Worm (Caenorhabditis elegans) whole organism, L2 larva: ENCODE results near the gene mls-2.

ENCODE experiments used
- C34F6.9 ChIP-seq: fragments of 150-350 bp; optimal IDR thresholded peaks from 2 replicates; lab custom pipeline; 2014; ENCODE audit warnings: missing biosample characterization, missing genetic modification characterization
- F13H6.1 ChIP-seq: sonication (generic microtip); optimal IDR thresholded peaks from 2 replicates; lab custom pipeline; 2016; ENCODE audit warnings: missing genetic modification characterization, missing compliant biosample characterization
- ZK546.5 ChIP-seq: sonication (generic microtip); optimal IDR thresholded peaks from 2 replicates; lab custom pipeline; 2017; ENCODE audit warnings: missing biosample characterization, missing genetic modification characterization
- aly-2 ChIP-seq: fragments of 150-350 bp; optimal IDR thresholded peaks from 2 replicates; lab custom pipeline; 2014; ENCODE audit warnings: missing biosample characterization, missing genetic modification characterization
- ama-1 ChIP-seq: fragments of 150-350 bp; optimal IDR thresholded peaks from 2 replicates; lab custom pipeline; 2018; ENCODE audit warnings: inconsistent platforms
- blmp-1 ChIP-seq: sonication (generic microtip); optimal IDR thresholded peaks from 2 replicates; lab custom pipeline; 2017; ENCODE audit warnings: missing genetic modification characterization, mild to moderate bottlenecking, missing compliant biosample characterization, antibody characterized with exemption, moderate library complexity; ENCODE audit not compliant: insufficient read depth
- ceh-16 ChIP-seq: fragments of 150-350 bp; optimal IDR thresholded peaks from 2 replicates; lab custom pipeline; 2014; ENCODE audit warnings: missing biosample characterization, missing genetic modification characterization
- ceh-82 ChIP-seq: fragments of 150-350 bp; optimal IDR thresholded peaks from 2 replicates; lab custom pipeline; 2014; ENCODE audit warnings: missing biosample characterization, missing genetic modification characterization
- crh-2 ChIP-seq: sonication (generic microtip); optimal IDR thresholded peaks from 2 replicates; lab custom pipeline; 2017; ENCODE audit warnings: missing biosample characterization, missing genetic modification characterization
- dmd-4 ChIP-seq: sonication (generic microtip); optimal IDR thresholded peaks from 2 replicates; lab custom pipeline; 2017; ENCODE audit warnings: missing biosample characterization, missing genetic modification characterization
- egl-27 ChIP-seq: sonication (generic microtip); optimal IDR thresholded peaks from 3 replicates; lab custom pipeline; 2017; ENCODE audit warnings: missing biosample characterization, missing genetic modification reagents, missing genetic modification characterization
- elt-1 ChIP-seq: fragments of 150-350 bp; optimal IDR thresholded peaks from 2 replicates; lab custom pipeline; 2014; ENCODE audit warnings: missing biosample characterization, missing genetic modification characterization
- elt-3 ChIP-seq: sonication (generic microtip); optimal IDR thresholded peaks from 2 replicates; lab custom pipeline; 2017; ENCODE audit warnings: missing biosample characterization, missing genetic modification characterization
- fos-1 ChIP-seq: fragments of 150-350 bp; optimal IDR thresholded peaks from 2 replicates; lab custom pipeline; 2014; ENCODE audit warnings: missing biosample characterization, missing genetic modification characterization
- gmeb-1 ChIP-seq: fragments of 150-350 bp; optimal IDR thresholded peaks from 2 replicates; lab custom pipeline; 2014; ENCODE audit warnings: missing biosample characterization, missing genetic modification characterization
- lin-11 ChIP-seq: fragments of 150-350 bp; sonication (generic microtip); optimal IDR thresholded peaks from 2 replicates; lab custom pipeline; 2014; ENCODE audit warnings: missing biosample characterization, missing genetic modification characterization, inconsistent platforms, mixed read lengths
- lin-13 ChIP-seq: fragments of 150-350 bp; optimal IDR thresholded peaks from 2 replicates; lab custom pipeline; 2014; ENCODE audit warnings: missing biosample characterization, missing genetic modification reagents, missing genetic modification characterization
- lin-39 ChIP-seq: fragments of 150-350 bp; optimal IDR thresholded peaks from 2 replicates; lab custom pipeline; 2014; ENCODE audit warnings: missing biosample characterization, missing genetic modification reagents, missing genetic modification characterization
- lsy-2 ChIP-seq, 2 experiments: fragments of 150-350 bp in 1 of 2; sonication (generic microtip) in 1 of 2; optimal IDR thresholded peaks; 2 replicates each; lab custom pipeline; 2014 to 2017; ENCODE audit warnings: missing biosample characterization in 2 of 2, missing genetic modification characterization in 2 of 2
- mab-5 ChIP-seq: fragments of 150-350 bp; optimal IDR thresholded peaks from 2 replicates; lab custom pipeline; 2014; ENCODE audit warnings: missing biosample characterization, missing genetic modification characterization
- mbf-1 ChIP-seq: sonication (generic microtip); optimal IDR thresholded peaks from 2 replicates; lab custom pipeline; 2017; ENCODE audit warnings: missing biosample characterization, missing genetic modification characterization
- mdl-1 ChIP-seq, 2 experiments: fragments of 150-350 bp in 1 of 2; sonication (generic microtip) in 1 of 2; optimal IDR thresholded peaks; 2 replicates each; lab custom pipeline; 2017; ENCODE audit warnings: missing biosample characterization in 2 of 2, missing genetic modification characterization in 2 of 2
- nhr-10 ChIP-seq: sonication (generic microtip); optimal IDR thresholded peaks from 2 replicates; lab custom pipeline; 2017; ENCODE audit warnings: missing biosample characterization, missing genetic modification characterization
- nhr-12 ChIP-seq: fragments of 150-350 bp; optimal IDR thresholded peaks from 2 replicates; lab custom pipeline; 2014; ENCODE audit warnings: missing biosample characterization, missing genetic modification characterization
- nhr-129 ChIP-seq: fragments of 150-350 bp; optimal IDR thresholded peaks from 2 replicates; lab custom pipeline; 2014; ENCODE audit warnings: missing biosample characterization, missing genetic modification characterization
- nhr-21 ChIP-seq: fragments of 150-350 bp; optimal IDR thresholded peaks from 2 replicates; lab custom pipeline; 2014; ENCODE audit warnings: missing biosample characterization, missing genetic modification characterization
- nhr-237 ChIP-seq: fragments of 150-350 bp; optimal IDR thresholded peaks from 2 replicates; lab custom pipeline; 2014; ENCODE audit warnings: missing biosample characterization, missing genetic modification characterization
- nhr-25 ChIP-seq: fragments of 150-350 bp; sonication (generic microtip); optimal IDR thresholded peaks from 3 replicates; lab custom pipeline; 2014; ENCODE audit warnings: missing biosample characterization, missing genetic modification characterization
- nhr-6 ChIP-seq: fragments of 150-350 bp; optimal IDR thresholded peaks from 2 replicates; lab custom pipeline; 2014; ENCODE audit warnings: missing biosample characterization, missing genetic modification characterization
- nhr-77 ChIP-seq: fragments of 150-350 bp; optimal IDR thresholded peaks from 2 replicates; lab custom pipeline; 2014; ENCODE audit warnings: missing biosample characterization, missing genetic modification characterization
- peb-1 ChIP-seq: fragments of 150-350 bp; optimal IDR thresholded peaks from 2 replicates; lab custom pipeline; 2014; ENCODE audit warnings: missing biosample characterization, missing genetic modification characterization
- sem-4 ChIP-seq: fragments of 150-350 bp; optimal IDR thresholded peaks from 2 replicates; lab custom pipeline; 2014; ENCODE audit warnings: missing biosample characterization, missing genetic modification reagents, missing genetic modification characterization
- sma-3 ChIP-seq: sonication (generic microtip); optimal IDR thresholded peaks from 2 replicates; lab custom pipeline; 2016; ENCODE audit warnings: missing genetic modification reagents, missing genetic modification characterization, missing compliant biosample characterization
- sma-9 ChIP-seq, 2 experiments: fragments of 150-350 bp in 1 of 2; sonication (generic microtip) in 1 of 2; optimal IDR thresholded peaks; 2 replicates each; lab custom pipeline; 2014 to 2016; ENCODE audit warnings: missing genetic modification characterization in 2 of 2, mild to moderate bottlenecking in 1 of 2, missing biosample characterization in 1 of 2, missing compliant biosample characterization in 1 of 2, missing genetic modification reagents in 1 of 2, moderate library complexity in 1 of 2
- snpc-4 ChIP-seq: fragments of 150-350 bp; optimal IDR thresholded peaks from 2 replicates; lab custom pipeline; 2014; ENCODE audit warnings: missing biosample characterization, missing genetic modification characterization
- unc-39 ChIP-seq: fragments of 150-350 bp; optimal IDR thresholded peaks from 2 replicates; lab custom pipeline; 2014; ENCODE audit warnings: missing biosample characterization, missing genetic modification characterization
- unc-55 ChIP-seq: fragments of 150-350 bp; sonication (generic microtip); optimal IDR thresholded peaks from 3 replicates; lab custom pipeline; 2014; ENCODE audit warnings: missing biosample characterization, missing genetic modification reagents, missing genetic modification characterization
- zag-1 ChIP-seq: fragments of 150-350 bp; optimal IDR thresholded peaks from 2 replicates; lab custom pipeline; 2014; ENCODE audit warnings: missing biosample characterization, missing genetic modification characterization
- ztf-11 ChIP-seq: sonication (generic microtip); optimal IDR thresholded peaks from 2 replicates; lab custom pipeline; 2017; ENCODE audit warnings: missing biosample characterization, missing genetic modification characterization
- ztf-4 ChIP-seq: fragments of 150-350 bp; optimal IDR thresholded peaks from 2 replicates; lab custom pipeline; 2014; ENCODE audit warnings: missing biosample characterization, missing genetic modification characterization

The mls-2 gene

DNA sequence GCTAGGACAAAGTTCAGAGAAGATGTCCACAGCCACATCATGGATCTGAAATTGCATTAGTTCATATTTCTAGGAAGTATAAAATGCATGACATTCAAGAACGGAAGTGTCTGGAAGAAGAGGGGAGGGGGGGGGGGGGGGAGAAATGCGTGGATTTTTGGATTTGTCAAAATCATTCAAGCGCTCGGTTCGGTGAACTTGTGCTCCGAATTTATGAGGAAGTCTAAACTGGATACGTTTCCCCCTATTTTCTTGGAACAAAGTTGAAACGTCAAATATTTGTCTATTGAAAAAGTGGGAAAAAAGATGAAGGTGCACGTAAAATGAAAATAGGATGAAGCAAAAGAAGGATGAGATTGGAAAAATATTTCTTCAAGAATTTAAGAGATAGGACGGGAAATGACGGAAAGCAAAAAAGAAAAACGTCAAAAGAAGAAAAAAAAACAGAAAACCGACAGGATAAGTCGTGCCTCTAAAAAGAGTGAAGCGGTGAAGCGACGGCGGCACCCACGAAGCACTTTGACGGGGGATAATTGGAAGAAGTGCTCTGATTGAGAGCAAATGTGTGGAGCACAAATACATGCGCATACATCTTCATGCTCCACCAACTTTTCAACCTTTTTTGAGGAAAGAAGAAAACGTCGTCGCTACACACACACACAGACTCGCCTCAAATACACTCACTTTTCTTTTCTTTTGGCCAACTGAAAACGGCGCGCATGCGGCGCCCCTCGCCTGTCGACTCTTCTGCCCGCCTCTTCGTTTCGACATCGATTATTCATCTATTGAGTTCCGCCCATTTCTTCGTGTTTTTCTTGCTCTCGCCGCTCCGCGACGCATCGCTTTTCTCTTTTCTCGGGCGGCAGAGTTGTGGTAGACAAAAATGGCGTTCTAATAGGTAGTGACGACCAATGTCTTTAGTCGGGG is 40.6 kb downstream of the mls-2 start, which contains the start of gene F55D10.4:
Gene F55D10.4, minus strand, starts transcription at position 51 of the 927 bp plus-strand sequence.
- no peak for TF ChIP-seq mdl-1 (tag; optimal IDR thresholded peaks at IDR 0.05; lab: Kevin White, UChicago)
- no peak for TF ChIP-seq gmeb-1 (tag; lab: Kevin White, UChicago)
- TF ChIP-seq nhr-77 (tag; lab: Kevin White, UChicago): no peak
- peak; percentile 23 for TF ChIP-seq C34F6.9 (tag; lab: Kevin White, UChicago)
- TF ChIP-seq zag-1 (tag; lab: Kevin White, UChicago): peak; percentile 12
- peak; percentile 7 for TF ChIP-seq unc-55 (GFP tag; lab: Kevin White, UChicago)
- no peak for TF ChIP-seq sma-9 (GFP tag; optimal IDR thresholded peaks at IDR 0.05; lab: Kevin White, UChicago)
- no peak for TF ChIP-seq sma-9 (tag; optimal IDR thresholded peaks at IDR 0.05; lab: Kevin White, UChicago)

DNA sequence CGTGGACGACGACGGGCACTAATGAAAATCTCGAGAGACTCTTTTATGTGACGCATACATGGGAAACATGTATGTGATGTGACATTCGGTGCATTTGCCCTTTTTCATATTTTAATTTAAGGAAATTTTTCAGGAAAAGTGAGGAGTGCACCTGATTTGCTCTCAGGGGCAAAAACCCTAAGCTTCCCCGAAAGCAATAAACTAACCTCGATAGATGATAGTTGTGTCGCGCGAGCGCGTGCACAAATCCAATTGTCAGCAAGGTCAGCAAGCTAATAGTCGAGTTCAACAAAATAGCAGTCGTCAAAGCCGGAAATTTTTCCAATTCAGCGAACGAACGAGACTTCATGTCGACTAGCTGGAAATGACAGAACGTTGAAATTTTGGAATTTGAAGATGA is 43.3 kb downstream of the mls-2 start:
- TF ChIP-seq ZK546.5 (tag; lab: Kevin White, UChicago) (no peak), C34F6.9 (tag; lab: Kevin White, UChicago) (peak; percentile 8)

DNA sequence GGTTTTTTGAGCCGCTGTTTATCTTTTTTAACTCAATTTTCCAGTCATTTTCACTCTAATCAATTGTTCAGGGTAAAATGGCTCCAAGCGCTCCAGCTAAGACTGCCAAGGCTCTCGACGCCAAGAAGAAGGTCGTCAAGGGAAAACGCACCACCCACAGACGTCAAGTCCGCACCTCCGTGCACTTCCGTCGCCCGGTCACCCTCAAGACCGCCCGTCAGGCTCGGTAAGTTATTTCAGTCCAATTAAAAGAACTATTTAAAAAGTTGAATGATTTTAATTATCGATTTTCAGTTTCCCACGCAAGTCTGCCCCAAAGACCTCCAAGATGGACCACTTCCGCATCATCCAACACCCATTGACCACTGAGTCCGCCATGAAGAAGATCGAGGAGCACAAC is 46.3 kb downstream of the mls-2 start, which contains the start of gene rpl-25.1:
Gene rpl-25.1, plus strand, starts transcription at position 72 of the 400 bp plus-strand sequence.
- TF ChIP-seq elt-3 (tag; lab: Kevin White, UChicago) (no peak), snpc-4 (tag; lab: Kevin White, UChicago) (no peak), nhr-6 (tag; lab: Kevin White, UChicago) (no peak), blmp-1 (tag; lab: Kevin White, UChicago) (no peak), nhr-12 (tag; lab: Kevin White, UChicago) (no peak), egl-27 (tag; lab: Kevin White, UChicago) (no peak), sma-3 (no peak), dmd-4 (tag; lab: Kevin White, UChicago) (no peak), F13H6.1 (tag; lab: Kevin White, UChicago) (no peak), mab-5 (tag; lab: Kevin White, UChicago) (no peak), nhr-129 (no peak), lin-13 (no peak), nhr-237 (no peak), ztf-4 (tag; lab: Kevin White, UChicago) (no peak), ztf-11 (tag; lab: Kevin White, UChicago) (no peak), mdl-1 (tag; optimal IDR thresholded peaks at IDR 0.05; lab: Kevin White, UChicago) (no peak), sem-4 (tag; lab: Kevin White, UChicago) (no peak)

DNA sequence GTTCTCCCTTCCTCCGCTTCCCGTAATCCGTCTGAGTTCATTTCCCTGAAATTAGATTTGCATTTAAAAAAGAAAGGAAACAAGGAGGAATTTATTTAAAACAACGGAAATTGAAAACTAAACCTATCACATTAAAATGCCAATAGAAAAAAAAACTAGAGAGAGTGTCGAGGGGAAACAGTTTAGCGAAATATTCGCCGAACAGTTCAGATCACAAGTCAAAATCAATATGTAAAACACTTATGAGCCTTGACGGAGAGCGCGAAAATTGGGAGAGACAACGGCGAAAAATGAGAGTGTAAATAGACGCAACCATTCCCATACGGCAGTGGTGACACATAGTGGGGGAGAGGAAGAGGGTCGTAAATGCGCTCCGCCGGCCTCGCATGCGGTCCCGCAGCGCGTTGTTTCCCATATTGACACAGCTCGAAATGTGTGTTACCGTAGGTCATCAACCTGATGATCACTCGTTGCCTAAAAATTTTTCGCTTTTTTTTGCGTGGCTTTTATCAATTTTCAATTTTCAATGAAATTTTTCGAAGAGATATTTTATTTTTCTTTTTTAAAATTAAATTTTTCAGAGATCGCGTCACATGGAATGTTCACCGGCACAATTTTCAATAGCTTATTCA is 49.6 kb downstream of the mls-2 start, which contains the start of the genes dnj-14 and glit-1:
Gene dnj-14, minus strand, starts transcription at position 51 of the 632 bp plus-strand sequence.
Gene glit-1, plus strand, starts transcription at position 582 of the 632 bp plus-strand sequence.
- TF ChIP-seq sem-4 (tag; lab: Kevin White, UChicago) (peak; percentile 67), ZK546.5 (tag; lab: Kevin White, UChicago) (peak; percentile 51), unc-39 (tag; lab: Kevin White, UChicago) (no peak), ama-1 (lab: Kevin White, UChicago) (no peak), lin-13 (peak; percentile 88), nhr-21 (tag; lab: Kevin White, UChicago) (peak; percentile 77), sma-3 (peak; percentile 91), elt-1 (no peak), ztf-4 (tag; lab: Kevin White, UChicago) (peak; percentile 43), F13H6.1 (tag; lab: Kevin White, UChicago) (peak; percentile 94), lsy-2 (tag; optimal IDR thresholded peaks at IDR 0.05; lab: Kevin White, UChicago) (peak; percentile 93 to 99), dmd-4 (tag; lab: Kevin White, UChicago) (no peak), nhr-237 (no peak), ztf-11 (tag; lab: Kevin White, UChicago) (no peak), lin-11 (tag; lab: Kevin White, UChicago) (peak; percentile 79), ceh-16 (tag; lab: Kevin White, UChicago) (no peak), peb-1 (tag; lab: Kevin White, UChicago) (no peak), nhr-25 (tag; lab: Kevin White, UChicago) (peak; percentile 90), nhr-12 (tag; lab: Kevin White, UChicago) (no peak), snpc-4 (tag; lab: Kevin White, UChicago) (peak; percentile 66), lin-39 (tag; lab: Kevin White, UChicago) (no peak), crh-2 (tag; lab: Kevin White, UChicago) (peak; percentile 95), mdl-1 (tag; optimal IDR thresholded peaks at IDR 0.05; lab: Kevin White, UChicago) (peak; percentile 48 to 76), zag-1 (tag; lab: Kevin White, UChicago) (peak; percentile 70), egl-27 (tag; lab: Kevin White, UChicago) (peak; percentile 79), mab-5 (tag; lab: Kevin White, UChicago) (no peak), elt-3 (tag; lab: Kevin White, UChicago) (no peak), blmp-1 (tag; lab: Kevin White, UChicago) (peak; percentile 69), ceh-82 (tag; lab: Kevin White, UChicago) (peak; percentile 1), gmeb-1 (tag; lab: Kevin White, UChicago) (peak; percentile 75), aly-2 (tag; lab: Kevin White, UChicago) (no peak), sma-9 (GFP tag; optimal IDR thresholded peaks at IDR 0.05; lab: Kevin White, UChicago) (peak; percentile 92), sma-9 (tag; optimal IDR thresholded peaks at IDR 0.05; lab: Kevin White, UChicago) (no peak), nhr-10 (tag; lab: Kevin White, UChicago) (no peak), mbf-1 (tag; lab: Kevin White, UChicago) (no peak), C34F6.9 (tag; lab: Kevin White, UChicago) (peak; percentile 93), fos-1 (peak; percentile 97)
